Fruit fly (Drosophila melanogaster) whole organism: ENCODE results near the gene Trx2.

Source experiments
- CG8478 ChIP-seq: fragments of >200 bp; optimal IDR thresholded peaks from 2 replicates; lab custom pipeline; 2018; ENCODE audit warnings: inconsistent platforms
- Dll ChIP-seq: fragments of >200 bp; optimal IDR thresholded peaks from 2 replicates; lab custom pipeline; 2017
- EcR ChIP-seq, 2 experiments: fragments of >200 bp; optimal IDR thresholded peaks; 2 replicates each; lab custom pipeline; 2017; ENCODE audit warnings: missing biosample characterization in 2 of 2, missing genetic modification characterization in 2 of 2, missing genetic modification reagents in 2 of 2
- pan ChIP-seq: fragments of >200 bp; optimal IDR thresholded peaks from 2 replicates; lab custom pipeline; 2017
- psq ChIP-seq: fragments of >200 bp; optimal IDR thresholded peaks from 2 replicates; lab custom pipeline; 2017
- usp ChIP-seq: fragments of >200 bp; optimal IDR thresholded peaks from 2 replicates; lab custom pipeline; 2017; ENCODE audit warnings: missing biosample characterization, missing genetic modification characterization, mixed read lengths

The Trx2 gene

dm6 chr2L:9633811-9634436, 21.0 kb downstream of the Trx2 start, which contains the start of gene Apoltp:
Gene Apoltp (plus strand): TSS chr2L:9634179.
- TF ChIP-seq usp (GFP tag; lab: Kevin White, UChicago) (no peak), psq (no peak), EcR (GFP tag; optimal IDR thresholded peaks at IDR 0.05; lab: Kevin White, UChicago) (no peak), CG8478 (lab: Kevin White, UChicago) (no peak), pan (lab: Kevin White, UChicago) (no peak), Dll (lab: Kevin White, UChicago) (no peak)

- TF ChIP-seq Dll (lab: Kevin White, UChicago) (no peak), CG8478 (lab: Kevin White, UChicago) (no peak), EcR (GFP tag; optimal IDR thresholded peaks at IDR 0.05; lab: Kevin White, UChicago) (no peak), usp (GFP tag; lab: Kevin White, UChicago) (no peak), psq (no peak), pan (lab: Kevin White, UChicago) (no peak)
These were observed 43.3 kb downstream of the Trx2 start, which contains the start of gene CG33299 for dm6 chr2L:9656300-9656699. Gene CG33299 (plus strand): TSS chr2L:9656600.

dm6 chr2L:9657269-9658191, 44.6 kb downstream of the Trx2 start:
- TF ChIP-seq EcR (GFP tag; optimal IDR thresholded peaks at IDR 0.05; lab: Kevin White, UChicago) (no peak), usp (GFP tag; lab: Kevin White, UChicago) (no peak), CG8478 (lab: Kevin White, UChicago) (no peak)

dm6 chr2L:9660516-9660920, 47.6 kb downstream of the Trx2 start:
- TF ChIP-seq pan (lab: Kevin White, UChicago) (no peak), EcR (GFP tag; optimal IDR thresholded peaks at IDR 0.05; lab: Kevin White, UChicago) (no peak), Dll (lab: Kevin White, UChicago) (no peak), usp (GFP tag; lab: Kevin White, UChicago) (no peak), CG8478 (lab: Kevin White, UChicago) (no peak), psq (no peak)

- no peak for TF ChIP-seq pan (lab: Kevin White, UChicago)
- no peak for TF ChIP-seq usp (GFP tag; lab: Kevin White, UChicago)
- no peak for TF ChIP-seq CG8478 (lab: Kevin White, UChicago)
- no peak for TF ChIP-seq EcR (GFP tag; optimal IDR thresholded peaks at IDR 0.05; lab: Kevin White, UChicago)
- TF ChIP-seq psq: no peak
- no peak for TF ChIP-seq Dll (lab: Kevin White, UChicago)
These were observed 50.0 kb downstream of the Trx2 start for dm6 chr2L:9662977-9663376.
